Fruit fly (Drosophila melanogaster) whole organism, embryonic: ENCODE results near the gene CG12811.

Experiments
- Ets97D ChIP-seq: fragments of 200-800 bp; sonication (Bioruptor generic); optimal IDR thresholded peaks from 3 replicates; lab custom pipeline; 2016; ENCODE audit warnings: missing biosample characterization, missing genetic modification characterization
- Hsf ChIP-seq: fragments of 200-800 bp; sonication (Bioruptor generic); optimal IDR thresholded peaks from 3 replicates; lab custom pipeline; 2016; ENCODE audit warnings: missing biosample characterization, missing genetic modification characterization
- MTF-1 ChIP-seq: fragments of 200-800 bp; sonication (Bioruptor generic); optimal IDR thresholded peaks from 2 replicates; lab custom pipeline; 2018; ENCODE audit warnings: missing biosample characterization, mild to moderate bottlenecking, missing genetic modification characterization, borderline replicate concordance
- Mad ChIP-seq: fragments of 200-800 bp; sonication (Bioruptor generic); optimal IDR thresholded peaks from 2 replicates; lab custom pipeline; 2016; ENCODE audit warnings: missing biosample characterization, missing genetic modification characterization
- gfzf ChIP-seq: fragments of 200-800 bp; sonication (Bioruptor generic); optimal IDR thresholded peaks from 2 replicates; lab custom pipeline; 2016; ENCODE audit warnings: missing biosample characterization, mild to moderate bottlenecking, missing genetic modification characterization, moderate library complexity
- kah ChIP-seq: fragments of 200-800 bp; sonication (Bioruptor generic); optimal IDR thresholded peaks from 2 replicates; lab custom pipeline; 2018; ENCODE audit warnings: missing biosample characterization, mild to moderate bottlenecking, missing genetic modification characterization
- kay ChIP-seq: fragments of 200-800 bp; sonication (Bioruptor generic); optimal IDR thresholded peaks from 2 replicates; lab custom pipeline; 2016; ENCODE audit warnings: missing biosample characterization, missing genetic modification characterization
- pros ChIP-seq: fragments of 200-800 bp; sonication (Bioruptor generic); optimal IDR thresholded peaks from 3 replicates; lab custom pipeline; 2019; ENCODE audit warnings: missing biosample characterization, mild to moderate bottlenecking, missing genetic modification characterization, moderate library complexity

- no peak for TF ChIP-seq kay (GFP tag; lab: Kevin White, UChicago)
- TF ChIP-seq kah = no peak
- TF ChIP-seq MTF-1 (GFP tag; lab: Kevin White, UChicago) = no peak
- no peak for TF ChIP-seq Hsf (GFP tag; lab: Kevin White, UChicago)
- TF ChIP-seq gfzf (GFP tag; lab: Kevin White, UChicago) = no peak
- TF ChIP-seq Ets97D (GFP tag; lab: Kevin White, UChicago) = no peak
- no peak for TF ChIP-seq pros (GFP tag; lab: Kevin White, UChicago)
- no peak for TF ChIP-seq Mad
These were observed 11.4 kb upstream of the CG12811 start, which contains the start of gene Npc2c for dm6 chr3R:10059952-10060351.
